Fruit fly (Drosophila melanogaster) whole organism: ENCODE data around the gene Jhbp16.

ENCODE experiments used
- CG8478 ChIP-seq: fragments of >200 bp; optimal IDR thresholded peaks from 2 replicates; lab custom pipeline; 2018; ENCODE audit warnings: inconsistent platforms
- Dll ChIP-seq: fragments of >200 bp; optimal IDR thresholded peaks from 2 replicates; lab custom pipeline; 2017
- EcR ChIP-seq, 2 experiments: fragments of >200 bp; optimal IDR thresholded peaks; 2 replicates each; lab custom pipeline; 2017; ENCODE audit warnings: missing biosample characterization in 2 of 2, missing genetic modification characterization in 2 of 2, missing genetic modification reagents in 2 of 2
- pan ChIP-seq: fragments of >200 bp; optimal IDR thresholded peaks from 2 replicates; lab custom pipeline; 2017
- psq ChIP-seq: fragments of >200 bp; optimal IDR thresholded peaks from 2 replicates; lab custom pipeline; 2017
- usp ChIP-seq: fragments of >200 bp; optimal IDR thresholded peaks from 2 replicates; lab custom pipeline; 2017; ENCODE audit warnings: missing biosample characterization, missing genetic modification characterization, mixed read lengths

Jhbp16 gene

DNA sequence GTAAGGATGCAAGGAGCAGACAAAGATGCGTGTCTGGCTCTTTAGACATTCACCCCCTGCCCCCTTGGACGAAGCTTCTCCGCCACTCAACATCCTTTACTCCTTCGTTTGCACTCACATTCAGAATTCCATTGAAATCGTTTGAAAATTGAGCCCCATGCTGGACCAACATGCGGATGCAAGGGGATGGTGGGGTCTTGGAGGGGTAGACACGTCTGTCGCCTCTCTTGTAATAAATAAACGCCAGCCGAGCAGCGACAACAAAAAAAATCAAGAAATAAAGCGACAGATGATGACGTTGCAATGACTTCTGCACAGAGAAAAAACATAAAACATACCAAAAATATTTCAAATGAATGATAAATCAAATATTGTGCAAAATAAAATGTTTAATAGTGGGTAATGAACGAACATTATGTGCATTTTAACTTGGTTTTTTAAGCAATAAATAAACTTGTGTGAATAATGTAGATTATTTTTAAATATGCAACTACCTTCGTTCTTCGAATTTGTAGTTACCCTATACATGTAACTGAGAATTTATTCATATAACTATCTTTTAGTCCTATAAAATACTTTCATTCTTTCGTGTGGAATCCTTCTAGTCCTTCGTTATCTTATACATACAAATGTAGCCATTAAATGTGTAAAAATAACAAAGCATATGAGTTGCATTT, 14.2 kb upstream of the Jhbp16 start:
- TF ChIP-seq EcR (GFP tag; optimal IDR thresholded peaks at IDR 0.05; lab: Kevin White, UChicago) = no peak
- no peak for TF ChIP-seq pan (lab: Kevin White, UChicago)
- TF ChIP-seq psq (lab: Kevin White, UChicago) = no peak
- TF ChIP-seq Dll (lab: Kevin White, UChicago) = no peak
- no peak for TF ChIP-seq usp (GFP tag; lab: Kevin White, UChicago)
- no peak for TF ChIP-seq CG8478 (lab: Kevin White, UChicago)

DNA sequence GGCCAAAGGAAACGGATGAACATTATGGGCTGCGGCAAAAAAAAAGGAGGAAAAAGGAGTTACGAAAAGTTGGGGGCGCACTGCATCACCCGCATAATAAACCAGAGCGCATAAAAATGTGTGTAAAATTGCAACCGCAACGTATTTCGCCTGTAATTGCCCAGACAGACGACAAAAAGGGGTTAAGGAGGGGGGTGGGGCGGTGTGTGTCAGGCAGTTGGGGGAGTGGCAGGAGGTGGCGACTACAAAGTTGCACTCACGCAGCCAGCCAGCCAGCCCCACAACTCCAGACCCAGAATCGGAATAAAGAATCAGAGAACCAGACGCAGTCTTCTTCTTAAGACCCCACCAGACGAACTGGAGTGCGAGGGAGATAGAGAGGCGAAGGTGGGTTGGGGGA, 13.7 kb upstream of the Jhbp16 start:
- TF ChIP-seq usp (GFP tag; lab: Kevin White, UChicago) (no peak), pan (lab: Kevin White, UChicago) (no peak)

DNA sequence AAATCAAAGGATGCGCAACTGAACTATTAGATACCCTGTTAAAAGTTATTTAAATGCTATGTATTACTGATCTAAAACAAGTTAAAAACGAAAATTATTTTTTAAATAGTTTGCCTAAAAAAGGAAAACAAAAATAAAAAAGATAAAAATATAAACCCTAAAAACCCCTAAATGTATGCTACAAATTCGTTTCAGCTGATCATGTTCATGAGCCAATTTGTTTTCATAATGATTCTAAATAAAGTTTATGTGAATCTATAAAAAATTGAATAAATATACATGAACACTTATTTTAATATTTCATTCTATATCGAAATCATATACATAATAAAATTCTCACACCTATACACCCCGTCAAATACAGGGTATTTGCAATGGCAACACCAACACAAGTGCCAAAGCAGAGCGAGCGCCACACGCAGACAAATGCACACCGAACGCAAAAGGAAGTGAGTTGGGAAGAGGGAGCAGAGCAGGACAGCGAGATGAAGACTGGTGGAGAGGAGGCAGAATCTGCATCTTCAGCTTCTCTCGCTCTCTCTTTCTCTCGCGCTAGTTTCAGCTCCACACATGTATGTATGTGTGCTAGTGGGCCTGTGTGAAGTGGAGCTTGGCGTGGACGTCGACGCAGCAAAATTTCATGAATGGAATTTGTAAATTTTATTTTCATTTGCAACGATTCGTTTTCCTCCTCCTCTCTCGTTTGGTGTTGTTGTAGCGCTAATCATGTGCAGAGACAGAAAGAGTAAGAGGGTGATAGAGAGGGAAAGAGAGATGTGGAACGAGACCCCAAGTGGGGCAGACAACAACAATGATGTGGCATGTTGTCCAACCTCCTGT, 12.9 kb upstream of the Jhbp16 start:
- TF ChIP-seq EcR (GFP tag; optimal IDR thresholded peaks at IDR 0.05; lab: Kevin White, UChicago) (no peak), usp (GFP tag; lab: Kevin White, UChicago) (no peak), CG8478 (lab: Kevin White, UChicago) (peak; percentile 14), psq (lab: Kevin White, UChicago) (no peak), pan (lab: Kevin White, UChicago) (peak; percentile 85), Dll (lab: Kevin White, UChicago) (no peak)

DNA sequence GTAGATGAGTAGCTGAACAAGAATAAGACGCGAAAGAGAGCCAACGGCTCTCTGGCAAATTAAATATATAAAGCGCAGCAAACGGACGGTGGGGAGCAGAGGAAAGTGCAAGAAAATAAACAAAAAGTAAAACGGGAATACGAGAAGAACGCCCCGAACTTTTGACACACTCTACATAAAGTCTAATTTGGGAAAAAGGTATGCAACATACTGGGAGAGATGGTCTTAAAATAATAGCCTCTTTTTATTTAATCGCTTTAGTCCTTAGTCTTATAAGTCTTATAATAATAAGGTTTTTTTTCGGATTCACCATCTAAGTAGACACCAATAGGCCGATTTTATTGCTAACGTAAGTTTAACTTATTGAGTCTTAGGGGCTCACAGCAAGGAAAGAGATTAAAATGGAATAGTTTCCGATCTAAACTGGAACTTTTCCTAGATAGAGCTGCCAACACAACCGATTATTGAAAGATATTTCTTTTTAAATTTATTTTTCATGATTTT, 11.2 kb upstream of the Jhbp16 start:
- no peak for TF ChIP-seq psq (lab: Kevin White, UChicago)
- TF ChIP-seq CG8478 (lab: Kevin White, UChicago) = no peak
- TF ChIP-seq Dll (lab: Kevin White, UChicago) = no peak
- no peak for TF ChIP-seq usp (GFP tag; lab: Kevin White, UChicago)
- TF ChIP-seq pan (lab: Kevin White, UChicago) = no peak
- no peak for TF ChIP-seq EcR (GFP tag; optimal IDR thresholded peaks at IDR 0.05; lab: Kevin White, UChicago)

DNA sequence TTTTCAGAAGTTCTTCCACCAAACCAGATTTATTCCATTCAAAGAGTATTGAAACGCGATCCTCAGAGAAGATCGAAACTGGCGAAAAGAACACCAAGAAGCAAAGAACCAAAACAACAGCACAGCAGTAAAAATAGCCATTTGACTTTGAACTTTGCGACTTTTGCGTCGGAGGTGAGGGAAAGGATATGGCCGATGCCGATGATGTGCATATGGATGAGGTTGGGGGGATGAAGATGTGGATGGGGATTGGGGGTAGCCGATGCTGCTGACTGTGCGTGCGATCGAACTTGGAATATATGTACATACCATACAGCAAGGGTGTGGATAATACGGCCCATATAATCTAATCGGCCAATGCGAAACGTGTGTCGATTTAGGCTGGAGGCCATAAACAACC, 10.8 kb upstream of the Jhbp16 start:
- TF ChIP-seq Dll (lab: Kevin White, UChicago) (no peak), psq (lab: Kevin White, UChicago) (no peak), usp (GFP tag; lab: Kevin White, UChicago) (no peak), CG8478 (lab: Kevin White, UChicago) (no peak), pan (lab: Kevin White, UChicago) (no peak), EcR (GFP tag; optimal IDR thresholded peaks at IDR 0.05; lab: Kevin White, UChicago) (no peak)

DNA sequence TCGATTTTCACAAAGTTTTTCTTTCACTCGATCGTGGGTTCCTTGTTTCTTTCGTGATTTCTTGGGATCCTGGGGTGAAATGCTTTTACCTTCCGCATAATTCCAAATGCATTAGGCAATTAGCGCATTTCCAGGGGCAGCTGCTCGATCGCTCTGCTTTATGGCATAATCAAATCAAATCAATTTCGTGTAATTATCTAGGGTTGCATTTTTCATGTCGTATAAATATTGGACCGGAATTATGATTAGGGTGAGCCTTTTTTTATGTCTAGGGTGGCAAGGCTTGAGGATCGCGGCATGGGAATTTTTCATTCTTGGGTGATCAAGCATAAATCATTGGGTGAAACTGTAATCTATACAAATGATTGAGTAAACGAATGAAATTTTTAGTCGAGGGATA, 9.4 kb upstream of the Jhbp16 start:
- no peak for TF ChIP-seq usp (GFP tag; lab: Kevin White, UChicago)
- TF ChIP-seq psq (lab: Kevin White, UChicago) = no peak
- no peak for TF ChIP-seq EcR (GFP tag; optimal IDR thresholded peaks at IDR 0.05; lab: Kevin White, UChicago)
- TF ChIP-seq CG8478 (lab: Kevin White, UChicago) = no peak
- TF ChIP-seq pan (lab: Kevin White, UChicago) = no peak
- TF ChIP-seq Dll (lab: Kevin White, UChicago) = no peak

DNA sequence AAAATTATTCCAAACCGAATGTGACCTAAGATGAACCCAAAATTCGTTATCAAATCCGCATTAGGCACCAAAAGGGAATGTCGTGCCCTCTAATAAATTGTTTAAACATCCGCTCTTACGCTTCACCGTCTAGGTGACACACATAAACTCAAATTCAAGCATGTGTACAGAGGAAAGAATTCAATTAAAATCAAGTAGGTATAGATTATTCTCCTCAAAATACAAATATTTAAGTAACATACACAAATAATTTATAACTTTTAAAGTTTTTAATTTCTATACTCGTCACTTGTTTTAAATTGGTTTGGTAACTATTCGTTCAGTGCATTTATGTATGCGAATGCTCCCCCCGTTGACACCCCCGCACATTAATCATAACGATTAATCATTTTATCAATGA, 8.8 kb upstream of the Jhbp16 start:
- no peak for TF ChIP-seq psq (lab: Kevin White, UChicago)
- TF ChIP-seq Dll (lab: Kevin White, UChicago) = no peak
- no peak for TF ChIP-seq usp (GFP tag; lab: Kevin White, UChicago)
- TF ChIP-seq pan (lab: Kevin White, UChicago) = no peak
- TF ChIP-seq EcR (GFP tag; optimal IDR thresholded peaks at IDR 0.05; lab: Kevin White, UChicago) = no peak
- no peak for TF ChIP-seq CG8478 (lab: Kevin White, UChicago)

DNA sequence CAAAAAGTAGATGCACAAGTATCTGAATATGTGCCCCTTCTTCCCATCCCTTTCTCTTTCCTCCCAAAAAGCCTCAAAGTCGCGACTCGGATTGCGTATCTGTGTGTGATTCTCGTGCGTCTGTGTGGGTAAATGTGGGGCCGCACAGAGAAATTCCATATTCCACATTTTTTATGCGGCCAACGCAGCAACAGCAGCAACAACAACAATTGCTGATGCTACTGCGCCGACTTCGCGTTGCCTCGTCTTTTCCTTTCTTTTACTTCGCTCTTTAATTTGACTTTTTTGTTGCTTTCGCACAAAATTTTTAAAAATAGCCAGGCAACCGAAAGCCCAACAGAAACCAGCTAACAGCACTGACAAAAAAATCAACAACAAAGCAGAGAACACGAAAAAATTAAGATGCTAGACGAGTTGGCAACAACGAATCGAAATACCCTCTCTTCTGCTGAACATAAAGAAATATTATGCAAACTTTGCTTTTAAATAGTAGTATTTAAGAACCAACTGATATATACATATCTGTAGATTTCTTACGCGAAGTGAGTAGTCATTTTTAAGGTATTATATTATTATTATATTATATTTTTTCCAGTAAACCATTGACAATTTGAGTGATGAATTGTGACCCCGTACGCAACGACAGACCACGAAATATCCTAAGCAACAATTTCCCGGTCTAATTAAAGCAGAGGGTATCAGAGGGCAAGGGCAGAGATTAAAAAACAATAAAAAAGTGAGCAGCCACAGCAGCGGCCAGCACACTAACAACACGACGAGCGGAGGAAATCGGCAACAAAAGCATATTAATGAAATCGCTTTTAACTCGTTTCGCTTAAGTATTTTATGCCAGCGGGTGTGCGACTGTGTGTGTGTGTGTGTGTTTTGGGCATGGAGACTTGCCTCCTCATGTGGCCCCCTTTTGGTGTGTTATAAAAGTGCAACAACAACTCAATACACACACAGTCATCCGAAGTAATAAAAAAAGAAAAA, 7.4 kb upstream of the Jhbp16 start:
- no peak for TF ChIP-seq CG8478 (lab: Kevin White, UChicago)
- TF ChIP-seq usp (GFP tag; lab: Kevin White, UChicago) = no peak
- no peak for TF ChIP-seq EcR (GFP tag; optimal IDR thresholded peaks at IDR 0.05; lab: Kevin White, UChicago)
- TF ChIP-seq psq (lab: Kevin White, UChicago) = no peak
- TF ChIP-seq pan (lab: Kevin White, UChicago) = no peak

DNA sequence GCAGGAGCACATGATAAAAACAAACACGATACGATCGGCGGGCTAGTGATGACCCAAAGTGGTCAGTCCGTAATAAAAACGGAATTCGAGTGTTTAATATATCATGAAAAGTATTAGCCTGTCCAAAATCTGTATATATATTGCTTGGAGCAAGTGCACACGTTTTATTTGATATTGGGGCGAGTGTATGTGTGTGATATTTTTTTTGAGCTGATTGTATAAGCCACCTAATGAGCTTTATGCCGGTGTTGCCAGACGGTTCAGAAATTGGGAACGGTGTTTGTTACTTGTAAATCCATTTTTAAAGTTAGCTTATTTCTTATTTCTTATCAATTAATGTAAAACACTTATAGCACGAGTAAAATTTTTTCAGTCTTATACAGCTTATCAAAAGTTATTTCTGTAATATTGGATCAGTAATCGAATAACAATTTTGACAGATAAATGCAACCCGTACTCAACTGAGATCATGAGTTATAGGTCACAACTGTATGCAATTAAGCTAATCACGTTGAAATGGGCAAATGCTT, 6.6 kb upstream of the Jhbp16 start:
- TF ChIP-seq Dll (lab: Kevin White, UChicago) (no peak), CG8478 (lab: Kevin White, UChicago) (no peak), psq (lab: Kevin White, UChicago) (no peak), pan (lab: Kevin White, UChicago) (no peak), usp (GFP tag; lab: Kevin White, UChicago) (no peak), EcR (GFP tag; optimal IDR thresholded peaks at IDR 0.05; lab: Kevin White, UChicago) (no peak)

DNA sequence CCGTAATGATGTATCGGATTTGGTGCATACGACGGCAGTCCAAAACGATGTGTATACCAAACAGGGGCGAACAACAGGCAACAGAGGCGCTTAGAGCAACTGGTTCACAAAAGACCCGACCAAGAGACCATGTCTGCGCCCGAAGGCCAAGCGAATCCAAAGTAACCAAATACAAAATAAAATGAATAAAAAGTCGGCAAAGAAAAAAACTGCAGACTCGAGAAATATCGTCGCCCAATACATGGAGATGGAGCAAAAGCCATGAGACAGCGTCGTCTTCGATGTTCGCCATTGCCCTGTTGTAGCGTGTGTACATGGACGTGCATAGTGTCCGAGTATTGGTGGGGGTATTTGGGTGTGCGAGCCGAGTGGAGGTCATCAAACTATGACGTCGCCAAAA, 5.9 kb upstream of the Jhbp16 start:
- no peak for TF ChIP-seq pan (lab: Kevin White, UChicago)
- peak in 1 of 2 experiments; percentile 74 for TF ChIP-seq EcR (GFP tag; optimal IDR thresholded peaks at IDR 0.05; lab: Kevin White, UChicago)
